Fruit fly (Drosophila melanogaster) whole organism, wandering third instar larva: ENCODE data around the gene Cad88C.

Source experiments
- Abd-B ChIP-seq: fragments of >200 bp; optimal IDR thresholded peaks from 2 replicates; lab custom pipeline; 2017; ENCODE audit warnings: missing biosample characterization, missing genetic modification characterization
- CG9705 ChIP-seq: fragments of 200-800 bp; sonication (Bioruptor generic); optimal IDR thresholded peaks from 2 replicates; lab custom pipeline; 2018; ENCODE audit warnings: missing biosample characterization, mild to moderate bottlenecking, missing genetic modification characterization
- CrebA ChIP-seq: fragments of 200-800 bp; sonication (Bioruptor generic); optimal IDR thresholded peaks from 2 replicates; lab custom pipeline; 2016; ENCODE audit warnings: missing biosample characterization, mild to moderate bottlenecking, missing genetic modification characterization, borderline replicate concordance
- Dfd ChIP-seq: fragments of >200 bp; optimal IDR thresholded peaks from 2 replicates; lab custom pipeline; 2017; ENCODE audit warnings: missing biosample characterization, missing genetic modification characterization
- Dif ChIP-seq: fragments of 200-275, 200-300 bp; sonication (Bioruptor generic); optimal IDR thresholded peaks from 2 replicates; lab custom pipeline; 2018; ENCODE audit warnings: missing biosample characterization, missing genetic modification characterization; ENCODE audit not compliant: partially characterized antibody
- GATAd ChIP-seq: sonication (Bioruptor generic); optimal IDR thresholded peaks from 2 replicates; lab custom pipeline; 2016; ENCODE audit warnings: missing biosample characterization, missing genetic modification characterization
- HLH106 ChIP-seq: fragments of 200-800 bp; optimal IDR thresholded peaks from 3 replicates; lab custom pipeline; 2019; ENCODE audit warnings: missing biosample characterization, mild to moderate bottlenecking, missing genetic modification characterization, moderate library complexity
- Hnf4 ChIP-seq: fragments of 200-800 bp; sonication (Bioruptor generic); optimal IDR thresholded peaks from 2 replicates; lab custom pipeline; 2016; ENCODE audit warnings: missing biosample characterization, mild to moderate bottlenecking, missing genetic modification characterization
- Hr83 ChIP-seq: fragments of 200-300 bp; sonication (Bioruptor generic); optimal IDR thresholded peaks from 2 replicates; lab custom pipeline; 2016; ENCODE audit warnings: missing biosample characterization, mild to moderate bottlenecking, missing genetic modification characterization, moderate library complexity; ENCODE audit not compliant: poor library complexity, severe bottlenecking
- Jra ChIP-seq: sonication (Bioruptor generic); optimal IDR thresholded peaks from 2 replicates; lab custom pipeline; 2016; ENCODE audit warnings: missing biosample characterization, missing genetic modification characterization
- Mio ChIP-seq: sonication (Bioruptor generic); optimal IDR thresholded peaks from 2 replicates; lab custom pipeline; 2016; ENCODE audit warnings: missing biosample characterization, missing genetic modification characterization
- Myc ChIP-seq: fragments of >200 bp; optimal IDR thresholded peaks from 2 replicates; lab custom pipeline; 2017
- N ChIP-seq: fragments of >200 bp; optimal IDR thresholded peaks from 2 replicates; lab custom pipeline; 2018; ENCODE audit warnings: missing biosample characterization, missing external identifiers, missing genetic modification characterization
- OdsH ChIP-seq: fragments of 200-800 bp; sonication (Bioruptor generic); optimal IDR thresholded peaks from 2 replicates; lab custom pipeline; 2016; ENCODE audit warnings: missing biosample characterization, mild to moderate bottlenecking, missing genetic modification characterization
- Rel ChIP-seq, 2 experiments: fragments of 200-800 bp; sonication (Bioruptor generic) in 1 of 2; optimal IDR thresholded peaks; 2 replicates in 1 of 2; 3 replicates in 1 of 2; lab custom pipeline; 2016 to 2019; ENCODE audit warnings: mild to moderate bottlenecking in 2 of 2, missing biosample characterization in 2 of 2, missing genetic modification characterization in 2 of 2, moderate library complexity in 1 of 2
- Sp1 ChIP-seq: fragments of 200-800 bp; sonication (Bioruptor generic); optimal IDR thresholded peaks from 3 replicates; lab custom pipeline; 2019; ENCODE audit warnings: missing biosample characterization, mild to moderate bottlenecking, missing genetic modification characterization, moderate library complexity
- Vsx2 ChIP-seq: fragments of 200-300, 225-300 bp; sonication (Bioruptor generic); optimal IDR thresholded peaks from 2 replicates; lab custom pipeline; 2018; ENCODE audit warnings: missing biosample characterization, missing genetic modification characterization; ENCODE audit not compliant: partially characterized antibody
- br ChIP-seq: fragments of 200-800 bp; sonication (Bioruptor generic); optimal IDR thresholded peaks from 2 replicates; lab custom pipeline; 2016; ENCODE audit warnings: missing biosample characterization, missing genetic modification characterization
- brk ChIP-seq: fragments of 200-800 bp; sonication (Bioruptor generic); optimal IDR thresholded peaks from 2 replicates; lab custom pipeline; 2016; ENCODE audit warnings: missing biosample characterization, mild to moderate bottlenecking, missing genetic modification characterization
- dl ChIP-seq, 2 experiments: fragments of 175-275, 200-275 bp in 1 of 2; fragments of 200-275 bp in 1 of 2; sonication (Bioruptor generic); optimal IDR thresholded peaks; lab custom pipeline; 2018; ENCODE audit warnings: mild to moderate bottlenecking in 2 of 2, missing biosample characterization in 2 of 2, missing genetic modification characterization in 2 of 2, moderate library complexity in 2 of 2; ENCODE audit not compliant: partially characterized antibody in 2 of 2, insufficient read depth in 1 of 2
- dmrt93B ChIP-seq: fragments of 200-800 bp; sonication (Bioruptor generic); optimal IDR thresholded peaks from 2 replicates; lab custom pipeline; 2018; ENCODE audit warnings: missing biosample characterization, mild to moderate bottlenecking, missing genetic modification characterization
- dsf ChIP-seq: sonication (Bioruptor generic); optimal IDR thresholded peaks from 2 replicates; lab custom pipeline; 2016; ENCODE audit warnings: missing biosample characterization, missing genetic modification characterization, borderline replicate concordance
- ey ChIP-seq: fragments of 200-800 bp; sonication (Bioruptor generic); optimal IDR thresholded peaks from 2 replicates; lab custom pipeline; 2016; ENCODE audit warnings: missing biosample characterization, missing genetic modification characterization
- foxo ChIP-seq, 2 experiments: fragments of 200-800 bp; sonication (Bioruptor generic); optimal IDR thresholded peaks; 2 replicates in 1 of 2; 3 replicates in 1 of 2; lab custom pipeline; 2016 to 2017; ENCODE audit warnings: missing biosample characterization in 2 of 2, missing genetic modification characterization in 2 of 2
- fru ChIP-seq: fragments of 200-800 bp; sonication (Bioruptor generic); optimal IDR thresholded peaks from 3 replicates; lab custom pipeline; 2016; ENCODE audit warnings: missing biosample characterization, mild to moderate bottlenecking, missing genetic modification characterization
- h ChIP-seq: fragments of 200-800 bp; sonication (Bioruptor generic); optimal IDR thresholded peaks from 3 replicates; lab custom pipeline; 2016; ENCODE audit warnings: missing biosample characterization, mild to moderate bottlenecking, missing genetic modification characterization
- jim ChIP-seq: fragments of 175-275, 200-325 bp; sonication (Bioruptor generic); optimal IDR thresholded peaks from 2 replicates; lab custom pipeline; 2016; ENCODE audit warnings: missing biosample characterization, mild to moderate bottlenecking, missing genetic modification characterization
- lola ChIP-seq: fragments of >200 bp; optimal IDR thresholded peaks from 2 replicates; lab custom pipeline; 2017; ENCODE audit warnings: missing biosample characterization, missing genetic modification characterization
- pan ChIP-seq: fragments of >200 bp; optimal IDR thresholded peaks from 2 replicates; lab custom pipeline; 2017
- psq ChIP-seq: fragments of 200-800 bp; sonication (Bioruptor generic); optimal IDR thresholded peaks from 3 replicates; lab custom pipeline; 2017; ENCODE audit warnings: missing biosample characterization, mild to moderate bottlenecking, missing genetic modification characterization, moderate library complexity
- rgr ChIP-seq: fragments of 200-800 bp; sonication (Bioruptor generic); optimal IDR thresholded peaks from 3 replicates; lab custom pipeline; 2016; ENCODE audit warnings: missing biosample characterization, mild to moderate bottlenecking, missing genetic modification characterization
- sage ChIP-seq: fragments of 200-800 bp; sonication (Bioruptor generic); optimal IDR thresholded peaks from 2 replicates; lab custom pipeline; 2016; ENCODE audit warnings: missing biosample characterization, mild to moderate bottlenecking, missing genetic modification characterization
- sv ChIP-seq: fragments of 200-800 bp; sonication (Bioruptor generic); optimal IDR thresholded peaks from 3 replicates; lab custom pipeline; 2016; ENCODE audit warnings: missing biosample characterization, missing genetic modification characterization
- tai ChIP-seq: sonication (Bioruptor generic); optimal IDR thresholded peaks from 2 replicates; lab custom pipeline; 2016; ENCODE audit warnings: missing biosample characterization, missing genetic modification characterization
- woc ChIP-seq: sonication (Bioruptor generic); optimal IDR thresholded peaks from 2 replicates; lab custom pipeline; 2016; ENCODE audit warnings: missing biosample characterization, mild to moderate bottlenecking, missing genetic modification characterization

The Cad88C gene

dm6 chr3R:14597935-14598424, 32.3 kb upstream of the Cad88C start:
- TF ChIP-seq fru (GFP tag; lab: Kevin White, UChicago) (peak; percentile 10), brk (no peak), HLH106 (tag; lab: Kevin White, UChicago) (peak; percentile 5), Mio (GFP tag; lab: Kevin White, UChicago) (no peak), Vsx2 (GFP tag; lab: Kevin White, UChicago) (no peak), dl (GFP tag; optimal IDR thresholded peaks at IDR 0.05; lab: Kevin White, UChicago; ENCODE audit: insufficient read depth in 1 of 2, partially characterized antibody in 2 of 2) (no peak), foxo (GFP tag; optimal IDR thresholded peaks at IDR 0.05; lab: Kevin White, UChicago) (peak in 1 of 2 experiments; percentile 18), Dfd (no peak), woc (GFP tag; lab: Kevin White, UChicago) (no peak), sage (no peak)

DNA sequence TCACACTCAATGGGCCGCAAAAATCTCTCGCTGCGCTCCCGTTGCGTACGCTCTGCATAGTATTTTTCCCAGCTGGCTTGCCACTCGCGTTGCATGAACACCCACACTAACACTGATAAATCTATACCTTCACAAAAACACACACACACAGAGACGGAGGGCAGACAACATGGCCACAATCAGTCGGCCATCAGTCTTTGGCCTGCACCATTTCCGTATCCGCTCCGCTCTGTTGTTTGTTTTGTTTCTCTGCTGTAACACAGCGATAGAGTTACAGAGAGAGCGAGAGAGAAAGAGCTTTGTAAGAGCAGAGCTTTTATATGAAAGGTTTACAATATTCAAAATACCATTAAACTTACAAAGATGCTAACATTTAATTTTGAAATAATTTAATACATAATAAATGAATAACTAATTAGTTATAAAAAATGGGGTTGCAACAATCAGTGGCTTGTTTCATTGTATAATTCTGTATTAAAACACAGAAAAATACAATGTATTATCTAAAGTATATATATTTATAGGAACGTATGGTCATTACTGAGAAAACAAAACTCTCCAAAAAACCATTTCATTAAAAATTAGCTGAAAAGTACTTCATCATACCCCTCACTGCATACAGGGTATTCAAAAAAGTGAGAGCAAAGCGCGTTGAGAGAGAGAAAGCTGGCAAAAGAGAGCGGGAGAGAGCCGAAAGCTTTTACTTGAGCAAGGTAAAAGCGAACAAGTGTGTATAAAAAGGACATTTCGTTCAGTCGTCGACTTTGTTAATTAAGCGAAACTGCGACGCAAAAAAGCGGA, 21.2 kb upstream of the Cad88C start, which contains the start of gene CG14853:
Gene CG14853, plus strand, starts transcription at position 751 of the 801 bp plus-strand sequence.
- TF ChIP-seq sage (no peak), dl (GFP tag; optimal IDR thresholded peaks at IDR 0.05; lab: Kevin White, UChicago; ENCODE audit: insufficient read depth in 1 of 2, partially characterized antibody in 2 of 2) (no peak), Mio (GFP tag; lab: Kevin White, UChicago) (no peak), rgr (GFP tag; lab: Kevin White, UChicago) (peak; percentile 48), sv (GFP tag; lab: Kevin White, UChicago) (no peak), lola (GFP tag; lab: Kevin White, UChicago) (no peak), Myc (lab: Kevin White, UChicago) (no peak), Abd-B (no peak), Dif (GFP tag; lab: Kevin White, UChicago) (no peak), woc (GFP tag; lab: Kevin White, UChicago) (no peak), psq (GFP tag; lab: Kevin White, UChicago) (peak; percentile 18), foxo (GFP tag; optimal IDR thresholded peaks at IDR 0.05; lab: Kevin White, UChicago) (no peak), OdsH (GFP tag; lab: Kevin White, UChicago) (peak; percentile 30), h (no peak), HLH106 (tag; lab: Kevin White, UChicago) (peak; percentile 56), Rel (GFP tag; optimal IDR thresholded peaks at IDR 0.05; lab: Kevin White, UChicago) (no peak), Rel (tag; optimal IDR thresholded peaks at IDR 0.05; lab: Kevin White, UChicago) (no peak), Sp1 (peak; percentile 44), jim (no peak), Hr83 (no peak), ey (GFP tag; lab: Kevin White, UChicago) (no peak)

dm6 chr3R:14622571-14622970, 7.7 kb upstream of the Cad88C start:
- TF ChIP-seq sv (GFP tag; lab: Kevin White, UChicago), result no peak
- peak; percentile 21 for TF ChIP-seq psq (GFP tag; lab: Kevin White, UChicago)

dm6 chr3R:14624088-14624619, 6.1 kb upstream of the Cad88C start:
- TF ChIP-seq brk (no peak), lola (GFP tag; lab: Kevin White, UChicago) (no peak), fru (GFP tag; lab: Kevin White, UChicago) (peak; percentile 83), OdsH (GFP tag; lab: Kevin White, UChicago) (peak; percentile 76), N (no peak), dsf (GFP tag; lab: Kevin White, UChicago) (peak; percentile 9), br (GFP tag; lab: Kevin White, UChicago) (peak; percentile 75), tai (GFP tag; lab: Kevin White, UChicago) (no peak), Myc (lab: Kevin White, UChicago) (no peak), dl (GFP tag; optimal IDR thresholded peaks at IDR 0.05; lab: Kevin White, UChicago; ENCODE audit: insufficient read depth in 1 of 2, partially characterized antibody in 2 of 2) (peak; percentile 37 to 58), pan (lab: Kevin White, UChicago) (no peak), woc (GFP tag; lab: Kevin White, UChicago) (peak; percentile 69), Jra (GFP tag; lab: Kevin White, UChicago) (no peak), Dfd (no peak), Mio (GFP tag; lab: Kevin White, UChicago) (no peak), dmrt93B (peak; percentile 60), Abd-B (no peak), foxo (GFP tag; optimal IDR thresholded peaks at IDR 0.05; lab: Kevin White, UChicago) (peak in 1 of 2 experiments; percentile 75), CG9705 (GFP tag; lab: Kevin White, UChicago) (no peak), CrebA (GFP tag; lab: Kevin White, UChicago) (no peak), Hnf4 (GFP tag; lab: Kevin White, UChicago) (peak; percentile 57), Vsx2 (GFP tag; lab: Kevin White, UChicago) (no peak), h (peak; percentile 84), HLH106 (tag; lab: Kevin White, UChicago) (peak; percentile 64), Hr83 (no peak), rgr (GFP tag; lab: Kevin White, UChicago) (peak; percentile 80), Sp1 (peak; percentile 75), GATAd (GFP tag; lab: Kevin White, UChicago) (no peak), psq (GFP tag; lab: Kevin White, UChicago) (peak; percentile 45), jim (no peak), sv (GFP tag; lab: Kevin White, UChicago) (peak; percentile 11), Dif (GFP tag; lab: Kevin White, UChicago) (peak; percentile 36), sage (peak; percentile 28), ey (GFP tag; lab: Kevin White, UChicago) (peak; percentile 78)
